Worm (Caenorhabditis elegans) whole organism, late embryonic: Measurements from ENCODE around the gene F17E9.15.
"Not testable (repeated sequence)": the region's sequence is repeated elsewhere in the genome, so short reads cannot be mapped to it uniquely, and the experiment has no call there.

Experiments used
- C08G9.2 ChIP-seq: sonication (generic microtip); optimal IDR thresholded peaks from 2 replicates; lab custom pipeline; 2016; ENCODE audit warnings: mild to moderate bottlenecking, missing genetic modification characterization, moderate library complexity, missing compliant biosample characterization
- F13H6.1 ChIP-seq: sonication (generic microtip); optimal IDR thresholded peaks from 2 replicates; lab custom pipeline; 2016; ENCODE audit warnings: missing genetic modification characterization, missing compliant biosample characterization
- K02D7.2 ChIP-seq: sonication (generic microtip); optimal IDR thresholded peaks from 2 replicates; lab custom pipeline; 2017; ENCODE audit warnings: mild to moderate bottlenecking, missing genetic modification characterization, missing compliant biosample characterization
- K09A11.1 ChIP-seq: sonication (generic microtip); optimal IDR thresholded peaks from 2 replicates; lab custom pipeline; 2017; ENCODE audit warnings: antibody characterized with exemption, mild to moderate bottlenecking, missing genetic modification characterization, missing compliant biosample characterization; ENCODE audit not compliant: insufficient read depth
- T23F11.4 ChIP-seq: fragments of 200-800 bp; sonication (Bioruptor generic); optimal IDR thresholded peaks from 2 replicates; lab custom pipeline; 2018; ENCODE audit warnings: mild to moderate bottlenecking, missing genetic modification characterization, missing compliant biosample characterization
- Y22D7AL.16 ChIP-seq: sonication (generic microtip); optimal IDR thresholded peaks from 2 replicates; lab custom pipeline; 2016; ENCODE audit warnings: missing genetic modification characterization, missing compliant biosample characterization
- ceh-2 ChIP-seq: sonication (generic microtip); optimal IDR thresholded peaks from 2 replicates; lab custom pipeline; 2016; ENCODE audit warnings: missing genotype, missing genetic modification characterization, missing compliant biosample characterization
- ceh-24 ChIP-seq: sonication (generic microtip); optimal IDR thresholded peaks from 2 replicates; lab custom pipeline; 2016; ENCODE audit warnings: mild to moderate bottlenecking, missing genetic modification characterization, missing compliant biosample characterization
- ceh-34 ChIP-seq: sonication (generic microtip); optimal IDR thresholded peaks from 2 replicates; lab custom pipeline; 2016; ENCODE audit warnings: mild to moderate bottlenecking, missing genetic modification characterization, missing compliant biosample characterization
- ceh-48 ChIP-seq: sonication (generic microtip); optimal IDR thresholded peaks from 2 replicates; lab custom pipeline; 2016; ENCODE audit warnings: missing genetic modification characterization, inconsistent platforms, missing compliant biosample characterization
- ceh-9 ChIP-seq: sonication (generic microtip); optimal IDR thresholded peaks from 2 replicates; lab custom pipeline; 2016; ENCODE audit warnings: mild to moderate bottlenecking, missing genetic modification characterization, inconsistent platforms, missing compliant biosample characterization
- che-1 ChIP-seq: sonication (generic microtip); optimal IDR thresholded peaks from 2 replicates; lab custom pipeline; 2016; ENCODE audit warnings: mild to moderate bottlenecking, missing genetic modification characterization, missing compliant biosample characterization
- dmd-4 ChIP-seq: sonication (generic microtip); optimal IDR thresholded peaks from 2 replicates; lab custom pipeline; 2016; ENCODE audit warnings: borderline replicate concordance, missing genetic modification characterization, missing compliant biosample characterization
- dve-1 ChIP-seq: sonication (generic microtip); optimal IDR thresholded peaks from 2 replicates; lab custom pipeline; 2017; ENCODE audit warnings: antibody characterized with exemption, mild to moderate bottlenecking, missing genetic modification characterization, missing compliant biosample characterization
- elt-2 ChIP-seq: sonication (generic microtip); optimal IDR thresholded peaks from 2 replicates; lab custom pipeline; 2016; ENCODE audit warnings: missing genetic modification reagents, missing genetic modification characterization, missing compliant biosample characterization
- elt-4 ChIP-seq: sonication (generic microtip); optimal IDR thresholded peaks from 2 replicates; lab custom pipeline; 2016; ENCODE audit warnings: missing genetic modification characterization, missing compliant biosample characterization
- ets-4 ChIP-seq: sonication (generic microtip); optimal IDR thresholded peaks from 2 replicates; lab custom pipeline; 2016; ENCODE audit warnings: missing genetic modification characterization, missing compliant biosample characterization
- gmeb-2 ChIP-seq: sonication (generic microtip); optimal IDR thresholded peaks from 2 replicates; lab custom pipeline; 2016; ENCODE audit warnings: missing genetic modification characterization, inconsistent platforms, missing compliant biosample characterization
- hlh-13 ChIP-seq: fragments of 200-800 bp; sonication (Bioruptor generic); optimal IDR thresholded peaks from 2 replicates; lab custom pipeline; 2018; ENCODE audit warnings: mild to moderate bottlenecking, missing genetic modification characterization, missing compliant biosample characterization
- hlh-30 ChIP-seq: sonication (generic microtip); optimal IDR thresholded peaks from 2 replicates; lab custom pipeline; 2017; ENCODE audit warnings: antibody characterized with exemption, missing genetic modification characterization, missing compliant biosample characterization; ENCODE audit not compliant: insufficient read depth
- hlh-6 ChIP-seq: sonication (generic microtip); optimal IDR thresholded peaks from 2 replicates; lab custom pipeline; 2016; ENCODE audit warnings: missing genotype, missing genetic modification characterization, missing compliant biosample characterization
- lim-6 ChIP-seq: sonication (generic microtip); optimal IDR thresholded peaks from 2 replicates; lab custom pipeline; 2016; ENCODE audit warnings: missing genetic modification characterization, missing compliant biosample characterization
- lin-11 ChIP-seq: fragments of 200-800 bp; sonication (Bioruptor generic); optimal IDR thresholded peaks from 2 replicates; lab custom pipeline; 2018; ENCODE audit warnings: mild to moderate bottlenecking, missing genetic modification characterization, missing compliant biosample characterization
- mec-3 ChIP-seq: sonication (generic microtip); optimal IDR thresholded peaks from 2 replicates; lab custom pipeline; 2016; ENCODE audit warnings: borderline replicate concordance, missing genetic modification characterization, missing compliant biosample characterization
- nfya-1 ChIP-seq: sonication (generic microtip); optimal IDR thresholded peaks from 2 replicates; lab custom pipeline; 2017; ENCODE audit warnings: missing genetic modification characterization, mild to moderate bottlenecking, missing compliant biosample characterization, antibody characterized with exemption, moderate library complexity
- nhr-11 ChIP-seq: fragments of 150-350 bp; optimal IDR thresholded peaks from 2 replicates; lab custom pipeline; 2014; ENCODE audit warnings: missing biosample characterization, missing genetic modification characterization
- pha-4 ChIP-seq: fragments of 150-350 bp; optimal IDR thresholded peaks from 2 replicates; lab custom pipeline; 2018; ENCODE audit warnings: missing biosample characterization, missing genetic modification reagents, missing genetic modification characterization
- pros-1 ChIP-seq: fragments of 150-350 bp; optimal IDR thresholded peaks from 2 replicates; lab custom pipeline; 2014; ENCODE audit warnings: missing biosample characterization, missing genetic modification reagents, missing genetic modification characterization
- rnt-1 ChIP-seq: sonication (generic microtip); optimal IDR thresholded peaks from 2 replicates; lab custom pipeline; 2016; ENCODE audit warnings: missing genetic modification characterization, missing compliant biosample characterization
- sox-2 ChIP-seq: fragments of 200-800 bp; sonication (Bioruptor generic); IDR thresholded peaks from 2 replicates; pipeline ENCODE4 v1.3.6; 2022; ENCODE audit warnings: missing genetic modification reagents, missing genetic modification characterization, missing compliant biosample characterization
- tbx-2 ChIP-seq: sonication (generic microtip); optimal IDR thresholded peaks from 2 replicates; lab custom pipeline; 2016; ENCODE audit warnings: missing genetic modification characterization, missing compliant biosample characterization
- tbx-7 ChIP-seq: sonication (generic microtip); optimal IDR thresholded peaks from 2 replicates; lab custom pipeline; 2016; ENCODE audit warnings: missing genotype, missing genetic modification characterization, missing compliant biosample characterization
- ttx-3 ChIP-seq: sonication (generic microtip); optimal IDR thresholded peaks from 2 replicates; lab custom pipeline; 2016; ENCODE audit warnings: missing genetic modification reagents, missing genetic modification characterization, missing compliant biosample characterization
- unc-3 ChIP-seq, 2 experiments: fragments of 200-800 bp in 1 of 2; sonication (Bioruptor generic) in 1 of 2; sonication (generic microtip) in 1 of 2; conservative IDR thresholded peaks in 1 of 2; optimal IDR thresholded peaks in 1 of 2; 2 replicates each; pipeline versions ENCODE4 v1.3.6 to Lab custom; 2016 to 2022; ENCODE audit warnings: missing compliant biosample characterization in 2 of 2, missing genetic modification characterization in 2 of 2, missing genetic modification reagents in 1 of 2
- unc-55 ChIP-seq: sonication (generic microtip); optimal IDR thresholded peaks from 2 replicates; lab custom pipeline; 2017; ENCODE audit warnings: missing biosample characterization, missing genetic modification reagents, missing genetic modification characterization
- ztf-16 ChIP-seq: sonication (generic microtip); optimal IDR thresholded peaks from 2 replicates; lab custom pipeline; 2017; ENCODE audit warnings: missing genetic modification characterization, missing compliant biosample characterization

F17E9.15 gene

ce11 chrIV:8352036-8352435 is 4.8 kb downstream of the F17E9.15 start, which contains the start of gene F17E9.16:
TSS of gene F17E9.16 (plus strand) at chrIV:8352336.
- TF ChIP-seq hlh-6, ceh-9, ceh-48 (tag; lab: Kevin White, UChicago): not testable (repeated sequence)

ce11 chrIV:8354572-8354971 is 7.4 kb downstream of the F17E9.15 start, which contains the start of gene F17E9.3:
TSS of gene F17E9.3 (plus strand) at chrIV:8354872.
- TF ChIP-seq nhr-11 (tag; lab: Kevin White, UChicago): no peak
- no peak for TF ChIP-seq rnt-1 (tag; lab: Kevin White, UChicago)
- no peak for TF ChIP-seq hlh-30 (tag; lab: Kevin White, UChicago)
- TF ChIP-seq C08G9.2 (tag; lab: Kevin White, UChicago): no peak
- TF ChIP-seq T23F11.4 (GFP tag; lab: Kevin White, UChicago): no peak
- no peak for TF ChIP-seq K09A11.1 (tag; lab: Kevin White, UChicago)
- TF ChIP-seq elt-2 (tag; lab: Kevin White, UChicago): no peak

ce11 chrIV:8355592-8355991 is 8.4 kb downstream of the F17E9.15 start, which contains the start of the genes F17E9.2 and col-116:
TSS of gene F17E9.2 (plus strand) at chrIV:8355892.
TSS of gene col-116 (plus strand) at chrIV:8355906.
- no peak for TF ChIP-seq pha-4 (tag; lab: Kevin White, UChicago)
- TF ChIP-seq K09A11.1 (tag; lab: Kevin White, UChicago): no peak
- no peak for TF ChIP-seq che-1 (tag; lab: Kevin White, UChicago)
- no peak for TF ChIP-seq ttx-3 (tag; lab: Kevin White, UChicago)
- TF ChIP-seq ztf-16 (tag; lab: Kevin White, UChicago): no peak
- no peak for TF ChIP-seq ceh-2 (tag; lab: Kevin White, UChicago)
- TF ChIP-seq lim-6 (tag; lab: Kevin White, UChicago): no peak
- TF ChIP-seq tbx-2 (tag; lab: Kevin White, UChicago): no peak
- no peak for TF ChIP-seq pros-1 (tag; lab: Kevin White, UChicago)
- no peak for TF ChIP-seq mec-3 (tag; lab: Kevin White, UChicago)
- no peak for TF ChIP-seq gmeb-2
- TF ChIP-seq F13H6.1 (tag; lab: Kevin White, UChicago): no peak
- TF ChIP-seq ets-4 (tag; lab: Kevin White, UChicago): no peak
- TF ChIP-seq, all 69 proteins: peak for 0

ce11 chrIV:8357299-8357698 is 10.1 kb downstream of the F17E9.15 start:
- TF ChIP-seq elt-4 (tag; lab: Kevin White, UChicago) (peak; percentile 64), dve-1 (no peak), ceh-34 (tag; lab: Kevin White, UChicago) (no peak), tbx-2 (tag; lab: Kevin White, UChicago) (no peak), unc-55 (no peak), gmeb-2 (no peak), dmd-4 (tag; lab: Kevin White, UChicago) (no peak), lin-11 (no peak)

ce11 chrIV:8358492-8358891 is 11.3 kb downstream of the F17E9.15 start, which contains the start of gene D2096.13:
TSS of gene D2096.13 (minus strand) at chrIV:8358592.
- TF ChIP-seq sox-2 (GFP tag; lab: Robert Waterston, UW) (no peak), hlh-30 (tag; lab: Kevin White, UChicago) (no peak), hlh-13 (GFP tag; lab: Kevin White, UChicago) (no peak), ets-4 (tag; lab: Kevin White, UChicago) (no peak), mec-3 (tag; lab: Kevin White, UChicago) (no peak), K02D7.2 (tag; lab: Kevin White, UChicago) (no peak), gmeb-2 (no peak), ttx-3 (tag; lab: Kevin White, UChicago) (no peak), unc-3 (GFP tag; conservative IDR thresholded peaks at IDR 0.05; lab: Robert Waterston, UW) (no peak), unc-3 (tag; optimal IDR thresholded peaks at IDR 0.05; lab: Kevin White, UChicago) (no peak), elt-2 (tag; lab: Kevin White, UChicago) (no peak), hlh-6 (tag; lab: Kevin White, UChicago) (no peak), pha-4 (tag; lab: Kevin White, UChicago) (no peak), pros-1 (tag; lab: Kevin White, UChicago) (no peak), C08G9.2 (tag; lab: Kevin White, UChicago) (no peak), T23F11.4 (GFP tag; lab: Kevin White, UChicago) (no peak), ceh-24 (tag; lab: Kevin White, UChicago) (no peak), ceh-48 (tag; lab: Kevin White, UChicago) (no peak), nfya-1 (no peak), tbx-7 (no peak), Y22D7AL.16 (tag; lab: Kevin White, UChicago) (no peak)
